Worm (Caenorhabditis elegans): ENCODE measurements around the gene F35F11.2.
A peak's percentile ranks its signal among the peaks of the same experiment; 100 is the strongest.

Gene F35F11.2

DNA sequence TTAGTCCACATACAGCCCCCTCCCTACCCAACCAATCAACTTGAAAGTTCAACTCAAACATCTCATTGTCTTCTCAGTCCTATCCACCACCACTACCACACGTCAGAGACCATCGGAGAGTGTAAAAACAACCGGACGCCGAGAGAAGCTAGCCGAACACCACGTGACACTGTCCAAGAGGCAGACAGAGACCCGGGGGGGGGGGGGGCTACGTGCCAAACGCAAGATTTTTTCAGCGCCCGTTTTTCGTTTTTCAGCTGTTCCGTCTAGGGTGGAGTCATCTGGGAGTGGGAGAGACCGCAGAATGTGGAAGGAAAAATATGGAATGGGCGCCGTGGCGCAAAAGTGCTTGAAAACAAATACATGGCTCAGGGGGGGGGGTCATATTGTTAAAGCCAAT lies 14.2 kb upstream of the F35F11.2 start (continued):
- TF ChIP-seq blmp-1 (tag; optimal IDR thresholded peaks at IDR 0.05) (peak; percentile 4), nhr-71 (tag; optimal IDR thresholded peaks at IDR 0.05) (peak; percentile 82), hlh-17 (GFP tag; optimal IDR thresholded peaks at IDR 0.05; ENCODE audit: borderline replicate concordance) (no peak), lin-14 (GFP tag; optimal IDR thresholded peaks at IDR 0.05) (peak; percentile 87), mab-9 (GFP tag; IDR thresholded peaks at IDR 0.05) (no peak), pax-3 (tag; optimal IDR thresholded peaks at IDR 0.05) (peak; percentile 67), nhr-28 (tag; optimal IDR thresholded peaks at IDR 0.05) (no peak), nhr-19 (GFP tag; conservative IDR thresholded peaks at IDR 0.05) (peak; percentile 76), Y116A8C.19 (tag; optimal IDR thresholded peaks at IDR 0.05; ENCODE audit: borderline replicate concordance) (no peak), tbx-2 (tag; optimal IDR thresholded peaks at IDR 0.05) (peak; percentile 34), unc-62 (GFP tag; optimal IDR thresholded peaks at IDR 0.05) (no peak), C16A3.4 (tag; optimal IDR thresholded peaks at IDR 0.05) (no peak), unc-130 (tag; optimal IDR thresholded peaks at IDR 0.05) (no peak), zag-1 (tag; optimal IDR thresholded peaks at IDR 0.05) (no peak), nhr-90 (tag; optimal IDR thresholded peaks at IDR 0.05; ENCODE audit: poor library complexity) (peak; percentile 43), nhr-47 (tag; optimal IDR thresholded peaks at IDR 0.05) (peak; percentile 71), lin-35 (GFP tag; optimal IDR thresholded peaks at IDR 0.05) (peak in 1 of 2 experiments; percentile 54), sptf-1 (tag; optimal IDR thresholded peaks at IDR 0.05) (no peak), mef-2 (tag; optimal IDR thresholded peaks at IDR 0.05) (no peak), unc-86 (tag; optimal IDR thresholded peaks at IDR 0.05) (no peak), lir-3 (tag; optimal IDR thresholded peaks at IDR 0.05; ENCODE audit: poor library complexity) (peak; percentile 0), sup-37 (GFP tag; optimal IDR thresholded peaks at IDR 0.05) (no peak), lsy-2 (tag; optimal IDR thresholded peaks at IDR 0.05) (peak in 1 of 2 experiments; percentile 38), lin-15B (tag; optimal IDR thresholded peaks at IDR 0.05) (no peak), hlh-4 (tag; optimal IDR thresholded peaks at IDR 0.05) (no peak), snu-23 (GFP tag; optimal IDR thresholded peaks at IDR 0.05) (peak; percentile 45), ceh-88 (GFP tag; IDR thresholded peaks at IDR 0.05) (no peak)

DNA sequence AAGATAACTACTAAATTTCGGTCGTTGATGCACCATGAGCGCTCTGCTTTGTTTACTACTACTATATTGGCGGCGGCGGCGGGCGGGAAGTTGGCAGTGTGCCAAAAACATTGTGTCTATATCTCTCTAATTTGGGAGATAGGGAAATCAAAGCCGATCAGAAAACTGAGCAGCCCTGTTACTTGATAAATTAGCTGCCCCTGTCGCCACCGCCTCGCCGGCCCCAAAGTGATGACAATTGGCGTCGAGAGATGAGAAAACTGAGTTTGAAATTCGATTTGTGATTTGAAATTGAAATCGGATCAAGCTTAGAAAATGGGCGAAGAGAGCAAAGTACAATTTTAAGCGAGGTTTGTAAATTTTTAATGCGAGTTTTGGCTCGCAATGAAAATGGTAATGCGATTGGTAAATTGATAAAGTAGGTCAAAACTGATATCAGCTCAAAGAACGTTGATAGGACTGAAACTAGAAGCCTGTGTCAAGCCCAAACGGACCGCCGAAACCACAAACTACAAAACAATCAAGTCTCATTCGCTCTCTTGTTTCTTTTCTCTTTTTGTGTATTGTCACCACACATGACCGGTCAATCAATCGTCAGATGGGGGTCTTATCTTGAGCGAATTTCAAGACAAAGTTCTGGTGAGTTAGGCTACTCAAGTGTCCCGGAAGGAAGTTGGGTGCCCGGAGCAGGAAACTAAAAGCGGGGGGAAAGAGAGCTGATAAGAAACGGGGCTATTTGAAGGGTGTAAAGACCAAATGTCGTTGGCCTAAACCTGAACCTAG lies 12.8 kb upstream of the F35F11.2 start:
- TF ChIP-seq elt-2 (tag; optimal IDR thresholded peaks at IDR 0.05): peak; percentile 78
- TF ChIP-seq lin-14 (GFP tag; optimal IDR thresholded peaks at IDR 0.05): peak; percentile 28
- TF ChIP-seq zip-4 (GFP tag; optimal IDR thresholded peaks at IDR 0.05): no peak
- peak; percentile 4 for TF ChIP-seq nhr-47 (tag; optimal IDR thresholded peaks at IDR 0.05)
- peak; percentile 53 for TF ChIP-seq nhr-71 (tag; optimal IDR thresholded peaks at IDR 0.05)
- peak; percentile 68 for TF ChIP-seq rnt-1 (tag; optimal IDR thresholded peaks at IDR 0.05)
- peak; percentile 12 for TF ChIP-seq snu-23 (GFP tag; optimal IDR thresholded peaks at IDR 0.05)
- no peak for TF ChIP-seq efl-1 (optimal IDR thresholded peaks at IDR 0.05)
- peak in 1 of 2 experiments; percentile 11 for TF ChIP-seq efl-1 (GFP tag; optimal IDR thresholded peaks at IDR 0.05 in 1 of 2)
- TF ChIP-seq skn-1 (tag; optimal IDR thresholded peaks at IDR 0.05): no peak
- TF ChIP-seq nhr-85 (tag): peak; percentile 79
- TF ChIP-seq sup-37 (GFP tag; optimal IDR thresholded peaks at IDR 0.05): no peak
- no peak for TF ChIP-seq hlh-17 (GFP tag; optimal IDR thresholded peaks at IDR 0.05; ENCODE audit: borderline replicate concordance)
- TF ChIP-seq mdl-1 (tag; optimal IDR thresholded peaks at IDR 0.05): peak in 1 of 2 experiments; percentile 1
- no peak for TF ChIP-seq ceh-88 (GFP tag; IDR thresholded peaks at IDR 0.05)
- no peak for TF ChIP-seq tbx-2 (tag; optimal IDR thresholded peaks at IDR 0.05)
- peak in 1 of 2 experiments; percentile 27 for TF ChIP-seq lin-35 (GFP tag; optimal IDR thresholded peaks at IDR 0.05)

ce11 chrIV:4028177-4028576 lies 11.9 kb upstream of the F35F11.2 start:
- TF ChIP-seq fos-1 (tag; optimal IDR thresholded peaks at IDR 0.05) (no peak), lin-13 (GFP tag; optimal IDR thresholded peaks at IDR 0.05) (no peak), F16B12.6 (tag; optimal IDR thresholded peaks at IDR 0.05) (no peak), fkh-8 (tag; optimal IDR thresholded peaks at IDR 0.05) (no peak), C34B4.2 (tag; optimal IDR thresholded peaks at IDR 0.05) (no peak), jun-1 (tag; optimal IDR thresholded peaks at IDR 0.05) (peak; percentile 45), elt-2 (tag; optimal IDR thresholded peaks at IDR 0.05) (peak; percentile 70), sptf-1 (tag; optimal IDR thresholded peaks at IDR 0.05) (no peak), ceh-8 (GFP tag; optimal IDR thresholded peaks at IDR 0.05) (peak; percentile 37), swsn-7 (tag; optimal IDR thresholded peaks at IDR 0.05) (peak; percentile 65), hpl-2 (GFP tag; optimal IDR thresholded peaks at IDR 0.05) (peak; percentile 9), unc-30 (tag; optimal IDR thresholded peaks at IDR 0.05) (no peak), ceh-88 (GFP tag; IDR thresholded peaks at IDR 0.05) (no peak; the same call in 1 of the 2 replicates), elt-3 (tag; optimal IDR thresholded peaks at IDR 0.05) (peak in 4 of 6 experiments; percentile 27 to 64 (median 37)), ceh-82 (tag; optimal IDR thresholded peaks at IDR 0.05) (peak; percentile 30 to 72 (median 52)), rnt-1 (tag; optimal IDR thresholded peaks at IDR 0.05) (peak; percentile 76), unc-62 (GFP tag; optimal IDR thresholded peaks at IDR 0.05) (no peak)
